Fruit fly (Drosophila melanogaster): ENCODE data around the gene CtsK1.

CtsK1 gene

dm6 chr3L:13965502-13965843 is 28.6 kb upstream of the CtsK1 start:
- TF ChIP-seq nerfin-1 (tag; optimal IDR thresholded peaks at IDR 0.05) (peak; percentile 87), zf30C (GFP tag; optimal IDR thresholded peaks at IDR 0.05) (no peak), Mad (GFP tag; optimal IDR thresholded peaks at IDR 0.05) (no peak), eve (GFP tag; optimal IDR thresholded peaks at IDR 0.05) (no peak), seq (GFP tag; IDR thresholded peaks at IDR 0.05) (no peak), CG16863 (GFP tag; optimal IDR thresholded peaks at IDR 0.05) (no peak), CG7745 (tag; optimal IDR thresholded peaks at IDR 0.05) (no peak), CG4282 (GFP tag; optimal IDR thresholded peaks at IDR 0.05) (no peak), ham (GFP tag; IDR thresholded peaks at IDR 0.05) (no peak), Hr51 (GFP tag; optimal IDR thresholded peaks at IDR 0.05) (no peak), en (GFP tag; optimal IDR thresholded peaks at IDR 0.05) (no peak), Dad (GFP tag; optimal IDR thresholded peaks at IDR 0.05) (no peak), Doc3 (GFP tag; IDR thresholded peaks at IDR 0.05; ENCODE audit: partially characterized antibody) (no peak), CG33557 (GFP tag; optimal IDR thresholded peaks at IDR 0.05) (no peak), CG14441 (GFP tag; IDR thresholded peaks at IDR 0.05) (no peak), lbe (GFP tag; optimal IDR thresholded peaks at IDR 0.05) (no peak), CG1603 (tag; optimal IDR thresholded peaks at IDR 0.05) (no peak), btn (GFP tag; optimal IDR thresholded peaks at IDR 0.05) (no peak), cg (GFP tag; optimal IDR thresholded peaks at IDR 0.05) (peak; percentile 84), CG33213 (GFP tag; optimal IDR thresholded peaks at IDR 0.05) (no peak), CG9817 (tag; optimal IDR thresholded peaks at IDR 0.05) (no peak), Oli (tag; optimal IDR thresholded peaks at IDR 0.05) (no peak), D (optimal IDR thresholded peaks at IDR 0.05) (peak; percentile 46), D (GFP tag; optimal IDR thresholded peaks at IDR 0.05) (no peak), ara (GFP tag; IDR thresholded peaks at IDR 0.05) (no peak), CG8478 (optimal IDR thresholded peaks at IDR 0.05) (peak; percentile 66), ftz-f1 (GFP tag; optimal IDR thresholded peaks at IDR 0.05) (no peak), CG6689 (GFP tag; IDR thresholded peaks at IDR 0.05) (no peak), twi (tag; optimal IDR thresholded peaks at IDR 0.05) (peak; percentile 16), az2 (GFP tag; optimal IDR thresholded peaks at IDR 0.05) (no peak), Rx (GFP tag; IDR thresholded peaks at IDR 0.05) (no peak), kah (GFP tag; optimal IDR thresholded peaks at IDR 0.05) (no peak), CG11085 (GFP tag; IDR thresholded peaks at IDR 0.05) (no peak), MESR4 (GFP tag; optimal IDR thresholded peaks at IDR 0.05) (peak; percentile 30), Ada2b (GFP tag; IDR thresholded peaks at IDR 0.05) (no peak), CG12744 (GFP tag; optimal IDR thresholded peaks at IDR 0.05) (no peak), aop (GFP tag; IDR thresholded peaks at IDR 0.05) (no peak), Dfd (GFP tag; optimal IDR thresholded peaks at IDR 0.05) (no peak), CG3726 (GFP tag; IDR thresholded peaks at IDR 0.05) (no peak), CG32767 (GFP tag; IDR thresholded peaks at IDR 0.05) (no peak), ATbp (GFP tag; optimal IDR thresholded peaks at IDR 0.05) (no peak)

DNA sequence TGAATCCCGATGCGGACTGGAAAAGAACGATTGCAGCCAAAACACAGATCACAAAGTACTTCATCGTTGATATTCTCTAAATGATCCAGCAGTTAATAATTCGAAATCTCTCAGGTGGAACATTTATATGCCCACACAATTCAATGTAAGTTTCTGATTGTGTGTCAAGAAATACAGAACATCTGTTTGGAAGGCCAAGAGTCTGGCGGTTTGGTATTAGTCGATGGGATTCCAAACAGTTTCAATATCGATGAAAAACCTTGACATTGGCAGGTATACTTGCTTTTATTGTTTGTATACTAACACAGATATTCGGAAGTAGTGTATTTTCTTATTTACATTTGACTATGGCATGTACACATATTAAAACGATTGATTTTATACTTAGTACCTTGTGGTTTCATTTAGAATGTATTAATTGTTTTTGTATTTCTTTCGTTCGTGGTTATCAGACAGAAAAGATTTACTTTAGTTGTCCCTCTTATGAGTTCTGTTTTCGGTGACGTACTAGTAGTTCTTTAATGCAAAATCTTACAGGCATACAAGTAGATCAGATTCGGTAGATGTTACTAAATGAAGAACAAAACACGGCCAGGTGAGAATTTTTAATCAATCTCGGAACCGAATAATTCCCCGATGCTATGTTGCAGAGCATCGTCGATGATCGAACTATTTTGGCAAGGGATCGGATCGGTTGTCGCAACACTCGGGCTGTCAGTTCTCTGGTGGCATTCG is 20.5 kb upstream of the CtsK1 start, which contains the start of the genes CG13738 and Hsc70-1:
CG13738 (minus strand) TSS at position 101 of the 735 bp plus-strand sequence.
Hsc70-1 (plus strand) TSS at position 685 of the 735 bp plus-strand sequence.
- no peak for TF ChIP-seq CG15011 (GFP tag; optimal IDR thresholded peaks at IDR 0.05)
- no peak for TF ChIP-seq Doc3 (GFP tag; IDR thresholded peaks at IDR 0.05; ENCODE audit: partially characterized antibody)
- no peak for TF ChIP-seq Stat92E (GFP tag; optimal IDR thresholded peaks at IDR 0.05)
- no peak for TF ChIP-seq zfh1 (GFP tag; IDR thresholded peaks at IDR 0.05)
- TF ChIP-seq CG3281 (GFP tag; optimal IDR thresholded peaks at IDR 0.05) = no peak
- TF ChIP-seq abd-A (tag; optimal IDR thresholded peaks at IDR 0.05) = no peak
- TF ChIP-seq fd3F (GFP tag; optimal IDR thresholded peaks at IDR 0.05) = peak; percentile 25
- no peak for TF ChIP-seq Dip2 (GFP tag; IDR thresholded peaks at IDR 0.05)
- TF ChIP-seq CG8281 (tag; optimal IDR thresholded peaks at IDR 0.05) = no peak
- no peak for TF ChIP-seq hkb (optimal IDR thresholded peaks at IDR 0.05)
- TF ChIP-seq hkb (GFP tag; IDR thresholded peaks at IDR 0.05) = no peak
- no peak for TF ChIP-seq Adf1 (GFP tag; IDR thresholded peaks at IDR 0.05)
- TF ChIP-seq shn (GFP tag; optimal IDR thresholded peaks at IDR 0.05) = no peak
- TF ChIP-seq CG13296 (GFP tag; optimal IDR thresholded peaks at IDR 0.05) = peak; percentile 39

All from whole organism, embryonic.